Fruit fly (Drosophila melanogaster) whole organism, adult: Measurements from ENCODE around the gene ric8a.
A peak's percentile ranks its signal among the peaks of the same experiment; 100 is the strongest.

Source experiments
- CG11617 ChIP-seq: fragments of 200-800 bp; sonication (Bioruptor generic); optimal IDR thresholded peaks from 2 replicates; lab custom pipeline; 2017; ENCODE audit warnings: mild to moderate bottlenecking, missing biosample characterization, missing genetic modification reagents, missing genetic modification characterization
- CG12768 ChIP-seq: fragments of 200-800 bp; sonication (Bioruptor generic); optimal IDR thresholded peaks from 2 replicates; lab custom pipeline; 2017; ENCODE audit warnings: missing biosample characterization, missing genetic modification characterization, mild to moderate bottlenecking, moderate library complexity, missing genetic modification reagents
- CG14711 ChIP-seq: fragments of 200-800 bp; sonication (Bioruptor generic); optimal IDR thresholded peaks from 2 replicates; lab custom pipeline; 2018; ENCODE audit warnings: missing biosample characterization, mild to moderate bottlenecking, missing genetic modification characterization, moderate library complexity
- CG1620 ChIP-seq: fragments of 200-800 bp; sonication (Bioruptor generic); optimal IDR thresholded peaks from 2 replicates; lab custom pipeline; 2016; ENCODE audit warnings: missing biosample characterization, missing genetic modification characterization
- CG33017 ChIP-seq: fragments of 200-800 bp; sonication (Bioruptor generic); optimal IDR thresholded peaks from 2 replicates; lab custom pipeline; 2018; ENCODE audit warnings: missing biosample characterization, mild to moderate bottlenecking, missing genetic modification characterization, moderate library complexity
- CG5204 ChIP-seq: fragments of 200-800 bp; sonication (Bioruptor generic); optimal IDR thresholded peaks from 2 replicates; lab custom pipeline; 2016; ENCODE audit warnings: missing biosample characterization, missing genetic modification characterization
- CG7045 ChIP-seq: fragments of 200-800 bp; sonication (Bioruptor generic); optimal IDR thresholded peaks from 2 replicates; lab custom pipeline; 2017; ENCODE audit warnings: missing biosample characterization, mild to moderate bottlenecking, missing genetic modification characterization
- CG7101 ChIP-seq: fragments of 200-800 bp; sonication (Bioruptor generic); optimal IDR thresholded peaks from 2 replicates; lab custom pipeline; 2018; ENCODE audit warnings: missing biosample characterization, mild to moderate bottlenecking, missing genetic modification characterization, moderate library complexity
- Clk ChIP-seq: fragments of 200-800 bp; sonication (Bioruptor generic); optimal IDR thresholded peaks from 2 replicates; lab custom pipeline; 2017; ENCODE audit warnings: missing biosample characterization, missing genetic modification characterization
- Crg-1 ChIP-seq: fragments of 200-800 bp; sonication (Bioruptor generic); optimal IDR thresholded peaks from 2 replicates; lab custom pipeline; 2016; ENCODE audit warnings: missing biosample characterization, missing genetic modification characterization
- Hr96 ChIP-seq: fragments of 200-800 bp; sonication (Bioruptor generic); optimal IDR thresholded peaks from 2 replicates; lab custom pipeline; 2016; ENCODE audit warnings: missing biosample characterization, missing genetic modification characterization
- Mnt ChIP-seq: fragments of 200-800 bp; sonication (Bioruptor generic); optimal IDR thresholded peaks from 2 replicates; lab custom pipeline; 2016; ENCODE audit warnings: missing biosample characterization, mild to moderate bottlenecking, missing genetic modification characterization
- bab1 ChIP-seq: fragments of 200-800 bp; sonication (Bioruptor generic); optimal IDR thresholded peaks from 3 replicates; lab custom pipeline; 2019; ENCODE audit warnings: missing biosample characterization, mild to moderate bottlenecking, missing genetic modification characterization, moderate library complexity
- cic ChIP-seq: fragments of 200-800 bp; sonication (Bioruptor generic); optimal IDR thresholded peaks from 2 replicates; lab custom pipeline; 2017; ENCODE audit warnings: missing biosample characterization, mild to moderate bottlenecking, missing genetic modification characterization, moderate library complexity
- cnc ChIP-seq, 2 experiments: fragments of >200 bp; optimal IDR thresholded peaks; 2 replicates each; lab custom pipeline; 2017
- kay ChIP-seq: fragments of 200-800 bp; sonication (Bioruptor generic); peaks from one replicate; lab custom pipeline; 2016; ENCODE audit warnings: missing biosample characterization, missing genetic modification characterization, borderline replicate concordance
- ovo ChIP-seq: fragments of 200-800 bp; sonication (Bioruptor generic); optimal IDR thresholded peaks from 2 replicates; lab custom pipeline; 2016; ENCODE audit warnings: missing biosample characterization, missing genetic modification characterization
- pad ChIP-seq: fragments of 200-800 bp; sonication (Bioruptor generic); optimal IDR thresholded peaks from 3 replicates; lab custom pipeline; 2017; ENCODE audit warnings: missing biosample characterization, missing genetic modification characterization, mild to moderate bottlenecking, moderate library complexity, missing genetic modification reagents
- tj ChIP-seq: fragments of 200-800 bp; sonication (Bioruptor generic); optimal IDR thresholded peaks from 3 replicates; lab custom pipeline; 2017; ENCODE audit warnings: missing biosample characterization, mild to moderate bottlenecking, missing genetic modification characterization, moderate library complexity
- toe ChIP-seq: fragments of 200-800 bp; sonication (Bioruptor generic); optimal IDR thresholded peaks from 2 replicates; lab custom pipeline; 2016; ENCODE audit warnings: missing biosample characterization, missing genetic modification characterization

Gene ric8a

dm6 chrX:9282783-9283289 is 26.9 kb downstream of the ric8a start, which contains the start of gene c11.1:
c11.1 (minus strand) TSS chrX:9283117.
- TF ChIP-seq kay (GFP tag; lab: Kevin White, UChicago), result no peak
- no peak for TF ChIP-seq Crg-1 (GFP tag; lab: Kevin White, UChicago)
- peak; percentile 9 for TF ChIP-seq tj (GFP tag; lab: Kevin White, UChicago)
- no peak for TF ChIP-seq CG11617
- no peak for TF ChIP-seq CG7045 (GFP tag; lab: Kevin White, UChicago)
- TF ChIP-seq pad (GFP tag; lab: Kevin White, UChicago), result no peak
- TF ChIP-seq CG33017 (tag; lab: Kevin White, UChicago), result no peak
- peak; percentile 49 for TF ChIP-seq bab1 (GFP tag; lab: Kevin White, UChicago)
- TF ChIP-seq cic (GFP tag; lab: Kevin White, UChicago), result no peak
- no peak for TF ChIP-seq toe (GFP tag; lab: Kevin White, UChicago)
- TF ChIP-seq Mnt (GFP tag; lab: Kevin White, UChicago), result peak; percentile 56

- TF ChIP-seq Mnt (GFP tag; lab: Kevin White, UChicago) (no peak), pad (GFP tag; lab: Kevin White, UChicago) (no peak), CG14711 (tag; lab: Kevin White, UChicago) (no peak), CG11617 (no peak), Crg-1 (GFP tag; lab: Kevin White, UChicago) (no peak), CG7045 (GFP tag; lab: Kevin White, UChicago) (no peak), kay (GFP tag; lab: Kevin White, UChicago) (no peak), CG7101 (tag; lab: Kevin White, UChicago) (no peak), tj (GFP tag; lab: Kevin White, UChicago) (no peak), CG33017 (tag; lab: Kevin White, UChicago) (no peak), cnc (optimal IDR thresholded peaks at IDR 0.05; lab: Kevin White, UChicago) (no peak)
Measured at dm6 chrX:9284024-9284738, 28.2 kb downstream of the ric8a start, which contains the start of gene lz. lz (plus strand) TSS chrX:9284649.

- TF ChIP-seq ovo (GFP tag; lab: Kevin White, UChicago) (no peak), CG7045 (GFP tag; lab: Kevin White, UChicago) (no peak), Mnt (GFP tag; lab: Kevin White, UChicago) (no peak), CG14711 (tag; lab: Kevin White, UChicago) (no peak), CG11617 (no peak), kay (GFP tag; lab: Kevin White, UChicago) (no peak), Crg-1 (GFP tag; lab: Kevin White, UChicago) (no peak), Hr96 (GFP tag; lab: Kevin White, UChicago) (no peak), pad (GFP tag; lab: Kevin White, UChicago) (no peak), CG12768 (no peak), cnc (optimal IDR thresholded peaks at IDR 0.05; lab: Kevin White, UChicago) (no peak), CG7101 (tag; lab: Kevin White, UChicago) (no peak), CG5204 (GFP tag; lab: Kevin White, UChicago) (no peak), tj (GFP tag; lab: Kevin White, UChicago) (no peak), CG33017 (tag; lab: Kevin White, UChicago) (no peak), CG1620 (no peak)
Measured at dm6 chrX:9286386-9286785, 30.4 kb downstream of the ric8a start.

dm6 chrX:9291270-9291669 is 35.3 kb downstream of the ric8a start:
- TF ChIP-seq CG1620, result no peak
- TF ChIP-seq CG11617, result no peak
- TF ChIP-seq CG7045 (GFP tag; lab: Kevin White, UChicago), result no peak
- TF ChIP-seq CG12768, result no peak
- no peak for TF ChIP-seq cnc (optimal IDR thresholded peaks at IDR 0.05; lab: Kevin White, UChicago)
- TF ChIP-seq Mnt (GFP tag; lab: Kevin White, UChicago), result no peak
- TF ChIP-seq CG14711 (tag; lab: Kevin White, UChicago), result no peak
- TF ChIP-seq tj (GFP tag; lab: Kevin White, UChicago), result no peak
- TF ChIP-seq Clk, result no peak
- no peak for TF ChIP-seq CG7101 (tag; lab: Kevin White, UChicago)
- no peak for TF ChIP-seq Hr96 (GFP tag; lab: Kevin White, UChicago)

dm6 chrX:9295518-9295917 is 39.5 kb downstream of the ric8a start:
- TF ChIP-seq CG14711 (tag; lab: Kevin White, UChicago), result no peak
- TF ChIP-seq cic (GFP tag; lab: Kevin White, UChicago), result no peak
- no peak for TF ChIP-seq CG7101 (tag; lab: Kevin White, UChicago)
- no peak for TF ChIP-seq bab1 (GFP tag; lab: Kevin White, UChicago)
- TF ChIP-seq CG12768, result no peak
- no peak for TF ChIP-seq Crg-1 (GFP tag; lab: Kevin White, UChicago)
- TF ChIP-seq kay (GFP tag; lab: Kevin White, UChicago), result no peak
- TF ChIP-seq Hr96 (GFP tag; lab: Kevin White, UChicago), result no peak

- TF ChIP-seq CG14711 (tag; lab: Kevin White, UChicago) (no peak), CG7101 (tag; lab: Kevin White, UChicago) (no peak), bab1 (GFP tag; lab: Kevin White, UChicago) (no peak), CG1620 (no peak), kay (GFP tag; lab: Kevin White, UChicago) (no peak), CG5204 (GFP tag; lab: Kevin White, UChicago) (no peak), CG33017 (tag; lab: Kevin White, UChicago) (no peak), Clk (no peak), CG7045 (GFP tag; lab: Kevin White, UChicago) (no peak), Hr96 (GFP tag; lab: Kevin White, UChicago) (no peak), tj (GFP tag; lab: Kevin White, UChicago) (no peak), Crg-1 (GFP tag; lab: Kevin White, UChicago) (no peak)
Measured at dm6 chrX:9296518-9296917, 40.5 kb downstream of the ric8a start.
